Worm (Caenorhabditis elegans) whole organism, L4/young adult: Measurements from ENCODE around the gene C46A5.1.

Source experiments
- W03F9.2 ChIP-seq: fragments of 150-350 bp; optimal IDR thresholded peaks from 2 replicates; lab custom pipeline; 2014; ENCODE audit warnings: missing biosample characterization, missing genetic modification characterization
- dao-5 ChIP-seq: sonication (generic microtip); optimal IDR thresholded peaks from 2 replicates; lab custom pipeline; 2016; ENCODE audit warnings: missing genotype, missing genetic modification characterization, moderate library complexity, missing compliant biosample characterization

DNA sequence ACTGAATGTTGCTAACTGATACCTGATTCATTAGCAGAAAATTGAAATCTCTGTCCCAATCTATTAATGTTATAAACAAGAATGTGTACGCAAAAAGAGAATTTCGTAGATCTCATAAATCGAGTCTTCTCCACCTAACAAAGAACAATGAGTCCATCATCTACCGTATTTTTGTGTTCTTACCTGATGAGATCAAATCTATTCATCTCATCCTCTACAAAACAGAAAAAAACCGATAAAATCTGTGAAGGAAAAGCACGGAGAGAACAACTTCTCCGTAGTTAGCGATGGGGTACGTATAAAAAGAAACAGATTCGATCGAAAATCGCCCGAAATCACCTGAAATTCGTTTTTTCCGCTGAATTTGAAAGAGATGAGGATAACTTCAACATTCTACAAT is 44.9 kb downstream of the C46A5.1 start, which contains the start of gene C33H5.1:
- TF ChIP-seq W03F9.2 (tag; lab: Kevin White, UChicago) (no peak), dao-5 (tag; lab: Kevin White, UChicago) (no peak)
